Worm (Caenorhabditis elegans) whole organism, L3 larva: Measurements from ENCODE around the gene lys-4.

Experiments
- aly-2 ChIP-seq: fragments of 150-350 bp; optimal IDR thresholded peaks from 2 replicates; lab custom pipeline; 2014; ENCODE audit warnings: missing biosample characterization, missing genetic modification characterization
- ama-1 ChIP-seq: fragments of 150-350 bp; optimal IDR thresholded peaks from 2 replicates; lab custom pipeline; 2018
- ceh-9 ChIP-seq: sonication (generic microtip); optimal IDR thresholded peaks from 2 replicates; lab custom pipeline; 2018; ENCODE audit warnings: missing biosample characterization, missing genetic modification characterization
- fos-1 ChIP-seq: fragments of 150-350 bp; optimal IDR thresholded peaks from 2 replicates; lab custom pipeline; 2014; ENCODE audit warnings: missing biosample characterization, missing genetic modification characterization
- lin-39 ChIP-seq: fragments of 150-350 bp; optimal IDR thresholded peaks from 2 replicates; lab custom pipeline; 2018; ENCODE audit warnings: missing biosample characterization, missing genetic modification reagents, missing genetic modification characterization
- nhr-77 ChIP-seq: fragments of 150-350 bp; optimal IDR thresholded peaks from 2 replicates; lab custom pipeline; 2014; ENCODE audit warnings: missing biosample characterization, missing genetic modification characterization
- skn-1 ChIP-seq: fragments of 150-350 bp; optimal IDR thresholded peaks from 2 replicates; lab custom pipeline; 2014; ENCODE audit warnings: missing biosample characterization, missing genetic modification characterization
- unc-39 ChIP-seq: sonication (generic microtip); optimal IDR thresholded peaks from 4 replicates; lab custom pipeline; 2017; ENCODE audit warnings: missing biosample characterization, missing genetic modification characterization
- unc-62 ChIP-seq: fragments of 150-350 bp; sonication (generic microtip); optimal IDR thresholded peaks from 4 replicates; lab custom pipeline; 2014; ENCODE audit warnings: missing biosample characterization, missing genetic modification reagents, missing genetic modification characterization

ce11 chrIV:11623759-11624287, 849 bp upstream of the lys-4 start:
- no peak for TF ChIP-seq unc-62 (GFP tag; lab: Kevin White, UChicago)
- no peak for TF ChIP-seq aly-2 (tag; lab: Kevin White, UChicago)
- TF ChIP-seq fos-1 (tag; lab: Kevin White, UChicago): no peak
- no peak for TF ChIP-seq skn-1 (tag; lab: Kevin White, UChicago)
- TF ChIP-seq lin-39 (tag; lab: Kevin White, UChicago): no peak
- TF ChIP-seq ama-1 (lab: Kevin White, UChicago): no peak
- TF ChIP-seq nhr-77: no peak
- TF ChIP-seq ceh-9 (tag; lab: Kevin White, UChicago): no peak
- no peak for TF ChIP-seq unc-39 (tag; lab: Kevin White, UChicago)
